Fruit fly (Drosophila melanogaster) whole organism, embryonic: ENCODE measurements around the gene ova.

Source experiments
- Awh ChIP-seq: fragments of 200-800 bp; sonication (Bioruptor generic); IDR thresholded peaks from 2 replicates; pipeline ENCODE4, ENCODE4 v1.3.6; 2022; ENCODE audit warnings: missing biosample characterization, missing genetic modification characterization
- Bgb ChIP-seq: fragments of 200-800 bp; sonication (Bioruptor generic); IDR thresholded peaks from 2 replicates; pipeline ENCODE4 v1.3.6; 2022; ENCODE audit warnings: missing biosample characterization, missing genetic modification characterization; ENCODE audit not compliant: partially characterized antibody
- CG10147 ChIP-seq: fragments of 200-800 bp; sonication (Bioruptor generic); optimal IDR thresholded peaks from 2 replicates; lab custom pipeline; 2019; ENCODE audit warnings: missing biosample characterization, mild to moderate bottlenecking, missing genetic modification characterization, moderate library complexity
- CG10654 ChIP-seq: fragments of 200-800 bp; sonication (Bioruptor generic); optimal IDR thresholded peaks from 2 replicates; lab custom pipeline; 2016; ENCODE audit warnings: missing biosample characterization, missing genetic modification characterization
- CG12155 ChIP-seq: fragments of 200-800 bp; sonication (Bioruptor generic); optimal IDR thresholded peaks from 3 replicates; lab custom pipeline; 2016; ENCODE audit warnings: missing biosample characterization, missing genetic modification characterization
- CG12219 ChIP-seq: fragments of 200-800 bp; sonication (Bioruptor generic); optimal IDR thresholded peaks from 3 replicates; lab custom pipeline; 2018; ENCODE audit warnings: missing biosample characterization, mild to moderate bottlenecking, missing genetic modification characterization
- CG1233 ChIP-seq: fragments of 200-800 bp; sonication (Bioruptor generic); optimal IDR thresholded peaks from 4 replicates; lab custom pipeline; 2018; ENCODE audit warnings: missing biosample characterization, mild to moderate bottlenecking, missing genetic modification characterization
- CG15269 ChIP-seq: fragments of 200-800 bp; sonication (Bioruptor generic); optimal IDR thresholded peaks from 2 replicates; lab custom pipeline; 2018; ENCODE audit warnings: missing biosample characterization, mild to moderate bottlenecking, missing genetic modification characterization, moderate library complexity
- CG1602 ChIP-seq: fragments of 200-800 bp; sonication (Bioruptor generic); optimal IDR thresholded peaks from 3 replicates; lab custom pipeline; 2016; ENCODE audit warnings: missing biosample characterization, missing genetic modification characterization
- CG16779 ChIP-seq: fragments of 200-800 bp; sonication (Bioruptor generic); IDR thresholded peaks from 2 replicates; pipeline ENCODE4 v1.3.6; 2022; ENCODE audit warnings: missing biosample characterization, missing genetic modification characterization
- CG17568 ChIP-seq: fragments of 200-800 bp; sonication (Bioruptor generic); optimal IDR thresholded peaks from 2 replicates; lab custom pipeline; 2018; ENCODE audit warnings: missing biosample characterization, mild to moderate bottlenecking, missing genetic modification characterization, moderate library complexity
- CG3065 ChIP-seq: fragments of 200-800 bp; sonication (Bioruptor generic); optimal IDR thresholded peaks from 2 replicates; lab custom pipeline; 2016; ENCODE audit warnings: missing biosample characterization, missing genetic modification characterization
- CG34422 ChIP-seq: fragments of 200-800 bp; sonication (Bioruptor generic); IDR thresholded peaks from 3 replicates; pipeline ENCODE4 v1.3.6; 2022; ENCODE audit warnings: missing biosample characterization, missing genetic modification characterization
- CG3726 ChIP-seq: fragments of 200-800 bp; sonication (Bioruptor generic); IDR thresholded peaks from 3 replicates; pipeline ENCODE4, ENCODE4 v1.3.6; 2022; ENCODE audit warnings: missing biosample characterization, missing genetic modification characterization
- CG4282 ChIP-seq: fragments of 200-800 bp; sonication (Bioruptor generic); optimal IDR thresholded peaks from 2 replicates; lab custom pipeline; 2016; ENCODE audit warnings: missing biosample characterization, missing genetic modification characterization
- CG7786 ChIP-seq: fragments of 200-800 bp; sonication (Bioruptor generic); optimal IDR thresholded peaks from 2 replicates; lab custom pipeline; 2016; ENCODE audit warnings: missing biosample characterization, missing genetic modification characterization
- CG8089 ChIP-seq: fragments of 200-800 bp; sonication (Bioruptor generic); optimal IDR thresholded peaks from 3 replicates; lab custom pipeline; 2016; ENCODE audit warnings: missing biosample characterization, missing genetic modification characterization
- CG8290 ChIP-seq, 3 experiments: fragments of 200-800 bp; sonication (Bioruptor generic); optimal IDR thresholded peaks; 2 replicates each; lab custom pipeline; 2016 to 2019; ENCODE audit warnings: missing biosample characterization in 3 of 3, missing genetic modification characterization in 3 of 3, mild to moderate bottlenecking in 2 of 3, moderate library complexity in 1 of 3
- CG9609 ChIP-seq: fragments of 200-800 bp; sonication (Bioruptor generic); optimal IDR thresholded peaks from 3 replicates; lab custom pipeline; 2016; ENCODE audit warnings: missing biosample characterization, missing genetic modification characterization
- CHES-1-like ChIP-seq: fragments of 200-800 bp; sonication (Bioruptor generic); optimal IDR thresholded peaks from 2 replicates; lab custom pipeline; 2016; ENCODE audit warnings: missing biosample characterization, missing genetic modification characterization
- CoRest ChIP-seq: fragments of 200-800 bp; sonication (Bioruptor generic); optimal IDR thresholded peaks from 3 replicates; lab custom pipeline; 2018; ENCODE audit warnings: missing biosample characterization, mild to moderate bottlenecking, missing genetic modification characterization, moderate library complexity
- D ChIP-seq, 2 experiments: fragments of 200-800 bp in 1 of 2; fragments of >200 bp in 1 of 2; sonication (Bioruptor generic) in 1 of 2; optimal IDR thresholded peaks; 2 replicates in 1 of 2; 3 replicates in 1 of 2; lab custom pipeline; 2017; ENCODE audit warnings: mild to moderate bottlenecking in 1 of 2, missing biosample characterization in 1 of 2, missing genetic modification characterization in 1 of 2, missing genetic modification reagents in 1 of 2
- Dad ChIP-seq: fragments of 200-800 bp; sonication (Bioruptor generic); optimal IDR thresholded peaks from 3 replicates; lab custom pipeline; 2016; ENCODE audit warnings: missing biosample characterization, missing genetic modification characterization
- Doc2 ChIP-seq: fragments of 200-800 bp; sonication (Bioruptor generic); IDR thresholded peaks from 2 replicates; pipeline ENCODE4 v1.3.6; 2022; ENCODE audit warnings: missing biosample characterization, missing genetic modification characterization
- E2f2 ChIP-seq: fragments of 200-800 bp; sonication (Bioruptor generic); IDR thresholded peaks from 2 replicates; pipeline ENCODE4 v1.3.6; 2022; ENCODE audit warnings: missing biosample characterization, missing genetic modification characterization
- Ets65A ChIP-seq: fragments of 200-800 bp; sonication (Bioruptor generic); peaks from one replicate; lab custom pipeline; 2016; ENCODE audit warnings: missing biosample characterization, missing genetic modification characterization
- HLH4C ChIP-seq: fragments of 200-800 bp; sonication (Bioruptor generic); IDR thresholded peaks from 3 replicates; pipeline ENCODE4 v1.3.6; 2022; ENCODE audit warnings: missing biosample characterization, missing genetic modification characterization; ENCODE audit not compliant: partially characterized antibody
- HLHmδ ChIP-seq: fragments of 200-800 bp; sonication (Bioruptor generic); optimal IDR thresholded peaks from 2 replicates; lab custom pipeline; 2018; ENCODE audit warnings: missing biosample characterization, mild to moderate bottlenecking, missing genetic modification characterization, moderate library complexity
- Hand ChIP-seq: fragments of 200-800 bp; sonication (Bioruptor generic); optimal IDR thresholded peaks from 2 replicates; lab custom pipeline; 2017; ENCODE audit warnings: mild to moderate bottlenecking, missing biosample characterization, missing genetic modification reagents, missing genetic modification characterization
- HmgZ ChIP-seq: fragments of 200-800 bp; sonication (Bioruptor generic); optimal IDR thresholded peaks from 2 replicates; lab custom pipeline; 2018; ENCODE audit warnings: missing biosample characterization, mild to moderate bottlenecking, missing genetic modification characterization
- Hsf ChIP-seq: fragments of 200-800 bp; sonication (Bioruptor generic); optimal IDR thresholded peaks from 3 replicates; lab custom pipeline; 2016; ENCODE audit warnings: missing biosample characterization, missing genetic modification characterization
- Lim3 ChIP-seq: fragments of 200-800 bp; sonication (Bioruptor generic); IDR thresholded peaks from 2 replicates; pipeline ENCODE4 v1.3.6; 2022; ENCODE audit warnings: missing biosample characterization, missing genetic modification characterization
- MBD-R2 ChIP-seq: fragments of 200-800 bp; sonication (Bioruptor generic); IDR thresholded peaks from 2 replicates; pipeline ENCODE4 v1.3.6; 2022; ENCODE audit warnings: missing biosample characterization, missing genetic modification characterization
- Med ChIP-seq: fragments of 200-800 bp; sonication (Bioruptor generic); peaks from one replicate; lab custom pipeline; 2016; ENCODE audit warnings: missing biosample characterization, missing genetic modification characterization, mild to moderate bottlenecking, inconsistent platforms, moderate library complexity
- NfI ChIP-seq: fragments of 200-800 bp; sonication (Bioruptor generic); optimal IDR thresholded peaks from 3 replicates; lab custom pipeline; 2018; ENCODE audit warnings: missing biosample characterization, mild to moderate bottlenecking, missing genetic modification characterization, moderate library complexity
- Rx ChIP-seq: fragments of 200-800 bp; sonication (Bioruptor generic); IDR thresholded peaks from 2 replicates; pipeline ENCODE4 v1.3.6; 2022; ENCODE audit warnings: missing biosample characterization, missing genetic modification characterization
- Sry-δ ChIP-seq: fragments of 200-800 bp; sonication (Bioruptor generic); optimal IDR thresholded peaks from 2 replicates; lab custom pipeline; 2016; ENCODE audit warnings: missing biosample characterization, missing genetic modification characterization
- bcd ChIP-seq: fragments of 200-800 bp; sonication (Bioruptor generic); optimal IDR thresholded peaks from 2 replicates; lab custom pipeline; 2017; ENCODE audit warnings: missing biosample characterization, mild to moderate bottlenecking, missing genetic modification characterization
- cato ChIP-seq: fragments of 200-800 bp; sonication (Bioruptor generic); optimal IDR thresholded peaks from 2 replicates; lab custom pipeline; 2016; ENCODE audit warnings: missing biosample characterization, missing genetic modification characterization, borderline replicate concordance
- fd64A ChIP-seq: fragments of 200-800 bp; sonication (Bioruptor generic); optimal IDR thresholded peaks from 3 replicates; lab custom pipeline; 2018; ENCODE audit warnings: missing biosample characterization, mild to moderate bottlenecking, missing genetic modification characterization
- pho ChIP-seq: fragments of 200-800 bp; sonication (Bioruptor generic); optimal IDR thresholded peaks from 2 replicates; lab custom pipeline; 2016; ENCODE audit warnings: missing biosample characterization, missing genetic modification characterization
- pnt ChIP-seq: fragments of 200-800 bp; sonication (Bioruptor generic); optimal IDR thresholded peaks from 3 replicates; lab custom pipeline; 2016; ENCODE audit warnings: missing biosample characterization, missing genetic modification characterization
- prd ChIP-seq, 3 experiments: fragments of >200 bp in 2 of 3; fragments of 200-800 bp in 1 of 3; sonication (Bioruptor generic) in 1 of 3; optimal IDR thresholded peaks in 2 of 3; IDR thresholded peaks in 1 of 3; 2 replicates in 2 of 3; 3 replicates in 1 of 3; pipeline versions ENCODE4 v1.3.6 to Lab custom; 2017 to 2022; ENCODE audit warnings: missing biosample characterization in 1 of 3, missing genetic modification characterization in 1 of 3
- sima ChIP-seq: fragments of 200-800 bp; sonication (Bioruptor generic); optimal IDR thresholded peaks from 2 replicates; lab custom pipeline; 2016; ENCODE audit warnings: missing biosample characterization, missing genetic modification characterization
- sna ChIP-seq: fragments of 200-800 bp; sonication (Bioruptor generic); IDR thresholded peaks from 2 replicates; pipeline ENCODE4 v1.3.6; 2022; ENCODE audit warnings: missing biosample characterization, missing genetic modification characterization; ENCODE audit not compliant: partially characterized antibody
- tin ChIP-seq: fragments of 200-800 bp; sonication (Bioruptor generic); optimal IDR thresholded peaks from 3 replicates; lab custom pipeline; 2016; ENCODE audit warnings: missing biosample characterization, missing genetic modification characterization
- trh ChIP-seq: fragments of 200-800 bp; sonication (Bioruptor generic); optimal IDR thresholded peaks from 2 replicates; lab custom pipeline; 2016; ENCODE audit warnings: missing biosample characterization, missing genetic modification characterization
- z ChIP-seq: fragments of 200-800 bp; sonication (Bioruptor generic); IDR thresholded peaks from 3 replicates; pipeline ENCODE4 v1.3.6; 2022; ENCODE audit warnings: missing biosample characterization, missing genetic modification characterization

The ova gene

DNA sequence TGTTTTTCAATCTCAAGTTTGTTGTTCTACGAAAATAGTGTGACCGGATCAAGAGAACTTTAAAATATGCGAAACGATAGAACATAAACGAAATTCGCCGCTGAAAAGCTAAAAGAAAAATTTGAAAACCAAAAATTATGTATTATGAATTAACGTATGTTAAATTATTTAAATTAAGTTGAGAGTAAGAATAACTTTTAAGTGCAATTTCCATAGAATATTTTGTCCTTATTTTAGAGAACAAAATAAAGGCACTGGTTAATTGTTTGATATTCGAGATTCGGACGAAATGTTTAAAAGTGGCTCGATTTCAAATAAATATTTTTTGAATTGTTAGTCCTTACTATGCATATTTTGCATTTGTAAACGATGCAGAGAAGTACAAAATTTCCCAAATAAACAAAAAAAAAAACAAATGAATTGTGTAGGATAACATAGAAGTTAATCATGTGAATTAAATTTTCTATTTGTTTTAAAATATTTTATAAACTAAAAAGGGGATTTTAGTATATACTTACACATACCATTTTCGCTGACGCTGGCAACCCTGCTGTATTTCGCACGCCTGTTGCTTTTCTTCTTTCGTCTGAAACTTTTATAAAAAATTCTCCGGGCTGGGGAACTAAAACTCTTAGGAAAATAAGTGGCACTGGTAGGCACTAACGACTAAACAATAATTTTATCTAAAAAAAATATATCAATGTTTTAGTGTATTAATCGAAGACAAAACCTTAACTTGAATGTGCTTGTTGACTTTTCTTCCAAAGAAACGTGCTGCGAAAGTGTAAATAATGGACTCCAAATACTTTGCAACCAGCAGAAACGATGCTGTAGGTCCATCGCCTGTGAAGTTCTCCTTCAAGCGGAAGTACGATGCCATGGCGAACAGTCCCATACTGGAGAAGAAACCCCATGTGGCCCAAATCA is 20.6 kb downstream of the ova start, which contains the start of the genes CG5727 and ath (continued):
- TF ChIP-seq CG15269 (tag; lab: Kevin White, UChicago) (no peak), CG10654 (GFP tag; lab: Kevin White, UChicago) (no peak), CG12155 (no peak), CG3726 (no peak), sna (no peak), Hsf (GFP tag; lab: Kevin White, UChicago) (no peak), CG8089 (GFP tag; lab: Kevin White, UChicago) (no peak), CG9609 (GFP tag; lab: Kevin White, UChicago) (no peak), Dad (GFP tag; lab: Kevin White, UChicago) (no peak), CHES-1-like (GFP tag; lab: Kevin White, UChicago) (no peak), CG34422 (GFP tag; lab: Robert Waterston, UW) (no peak), CG3065 (GFP tag; lab: Kevin White, UChicago) (no peak), Rx (GFP tag; lab: Robert Waterston, UW) (no peak), Bgb (GFP tag; lab: Robert Waterston, UW) (no peak), pnt (no peak), CG12219 (GFP tag; lab: Kevin White, UChicago) (no peak), Doc2 (GFP tag; lab: Robert Waterston, UW) (no peak), tin (no peak), z (GFP tag; lab: Robert Waterston, UW) (no peak), D (optimal IDR thresholded peaks at IDR 0.05; lab: Kevin White, UChicago) (no peak), D (GFP tag; optimal IDR thresholded peaks at IDR 0.05; lab: Kevin White, UChicago) (no peak), Lim3 (GFP tag; lab: Robert Waterston, UW) (no peak), CG10147 (GFP tag; lab: Kevin White, UChicago) (no peak), Hand (GFP tag; lab: Kevin White, UChicago) (no peak), Sry-δ (GFP tag; lab: Kevin White, UChicago) (no peak), Awh (peak; percentile 38; the same call in 1 of the 2 replicates), pho (GFP tag; lab: Kevin White, UChicago) (no peak), CG1233 (GFP tag; lab: Kevin White, UChicago) (peak; percentile 35), CoRest (tag; lab: Kevin White, UChicago) (no peak), Med (peak; percentile 72), fd64A (GFP tag; lab: Kevin White, UChicago) (no peak), E2f2 (GFP tag; lab: Robert Waterston, UW) (peak; percentile 34), trh (GFP tag; lab: Kevin White, UChicago) (no peak), HLH4C (GFP tag; lab: Robert Waterston, UW) (no peak), cato (no peak), CG4282 (GFP tag; lab: Kevin White, UChicago) (no peak), Ets65A (GFP tag; lab: Kevin White, UChicago) (no peak), HmgZ (no peak), CG16779 (no peak), HLHmδ (GFP tag; lab: Kevin White, UChicago) (no peak), bcd (GFP tag; lab: Kevin White, UChicago) (no peak), sima (no peak), CG1602 (no peak), CG17568 (GFP tag; lab: Kevin White, UChicago) (no peak), prd (optimal IDR thresholded peaks at IDR 0.05; lab: Kevin White, UChicago) (no peak), prd (GFP tag; IDR thresholded peaks at IDR 0.05; lab: Robert Waterston, UW) (no peak), MBD-R2 (GFP tag; lab: Robert Waterston, UW) (peak; percentile 50; the same call in 1 of the 2 replicates), NfI (no peak), CG8290 (GFP tag; optimal IDR thresholded peaks at IDR 0.05; lab: Kevin White, UChicago) (no peak), CG8290 (tag; optimal IDR thresholded peaks at IDR 0.05; lab: Kevin White, UChicago) (no peak), CG7786 (no peak)
